Worm (Caenorhabditis elegans): Measurements from ENCODE around the gene sld-5.

ce11 chrV:20199658-20200057 is 37.9 kb downstream of the sld-5 start:
- TF ChIP-seq fos-1 (tag; optimal IDR thresholded peaks at IDR 0.05), result no peak
- TF ChIP-seq sea-2 (GFP tag; optimal IDR thresholded peaks at IDR 0.05), result no peak
- no peak for TF ChIP-seq nhr-76 (tag; optimal IDR thresholded peaks at IDR 0.05)
- TF ChIP-seq nhr-11 (tag; optimal IDR thresholded peaks at IDR 0.05), result no peak
- TF ChIP-seq zag-1 (tag; optimal IDR thresholded peaks at IDR 0.05), result no peak
